Worm (Caenorhabditis elegans) whole organism, late embryonic: Measurements from ENCODE around the gene srh-216.

ENCODE experiments used
- K02D7.2 ChIP-seq: sonication (generic microtip); optimal IDR thresholded peaks from 2 replicates; lab custom pipeline; 2017; ENCODE audit warnings: mild to moderate bottlenecking, missing genetic modification characterization, missing compliant biosample characterization
- Y22D7AL.16 ChIP-seq: sonication (generic microtip); optimal IDR thresholded peaks from 2 replicates; lab custom pipeline; 2016; ENCODE audit warnings: missing genetic modification characterization, missing compliant biosample characterization
- ceh-18 ChIP-seq: sonication (generic microtip); optimal IDR thresholded peaks from 2 replicates; lab custom pipeline; 2016; ENCODE audit warnings: missing genetic modification characterization, missing compliant biosample characterization
- ceh-19 ChIP-seq: fragments of 200-800 bp; sonication (Bioruptor generic); optimal IDR thresholded peaks from 2 replicates; lab custom pipeline; 2018; ENCODE audit warnings: mild to moderate bottlenecking, missing genetic modification characterization, missing compliant biosample characterization
- ceh-22 ChIP-seq: sonication (generic microtip); optimal IDR thresholded peaks from 2 replicates; lab custom pipeline; 2017; ENCODE audit warnings: missing biosample characterization, missing genetic modification characterization
- ceh-30 ChIP-seq: fragments of 150-350 bp; optimal IDR thresholded peaks from 2 replicates; lab custom pipeline; 2014; ENCODE audit warnings: missing biosample characterization, missing genetic modification characterization
- ceh-31 ChIP-seq: sonication (generic microtip); optimal IDR thresholded peaks from 2 replicates; lab custom pipeline; 2016; ENCODE audit warnings: missing genetic modification characterization, missing compliant biosample characterization
- ceh-34 ChIP-seq: sonication (generic microtip); optimal IDR thresholded peaks from 2 replicates; lab custom pipeline; 2016; ENCODE audit warnings: mild to moderate bottlenecking, missing genetic modification characterization, missing compliant biosample characterization
- ceh-48 ChIP-seq: sonication (generic microtip); optimal IDR thresholded peaks from 2 replicates; lab custom pipeline; 2016; ENCODE audit warnings: missing genetic modification characterization, inconsistent platforms, missing compliant biosample characterization
- ceh-9 ChIP-seq: sonication (generic microtip); optimal IDR thresholded peaks from 2 replicates; lab custom pipeline; 2016; ENCODE audit warnings: mild to moderate bottlenecking, missing genetic modification characterization, inconsistent platforms, missing compliant biosample characterization
- dve-1 ChIP-seq: sonication (generic microtip); optimal IDR thresholded peaks from 2 replicates; lab custom pipeline; 2017; ENCODE audit warnings: antibody characterized with exemption, mild to moderate bottlenecking, missing genetic modification characterization, missing compliant biosample characterization
- elt-2 ChIP-seq: sonication (generic microtip); optimal IDR thresholded peaks from 2 replicates; lab custom pipeline; 2016; ENCODE audit warnings: missing genetic modification reagents, missing genetic modification characterization, missing compliant biosample characterization
- elt-4 ChIP-seq: sonication (generic microtip); optimal IDR thresholded peaks from 2 replicates; lab custom pipeline; 2016; ENCODE audit warnings: missing genetic modification characterization, missing compliant biosample characterization
- eyg-1 ChIP-seq: sonication (generic microtip); optimal IDR thresholded peaks from 2 replicates; lab custom pipeline; 2016; ENCODE audit warnings: missing genotype, missing genetic modification characterization, missing compliant biosample characterization
- fax-1 ChIP-seq: sonication (generic microtip); optimal IDR thresholded peaks from 2 replicates; lab custom pipeline; 2016; ENCODE audit warnings: missing genotype, missing genetic modification characterization, missing compliant biosample characterization
- fkh-6 ChIP-seq: sonication (generic microtip); optimal IDR thresholded peaks from 2 replicates; lab custom pipeline; 2016; ENCODE audit warnings: missing genetic modification characterization, missing compliant biosample characterization
- gmeb-2 ChIP-seq: sonication (generic microtip); optimal IDR thresholded peaks from 2 replicates; lab custom pipeline; 2016; ENCODE audit warnings: missing genetic modification characterization, inconsistent platforms, missing compliant biosample characterization
- hlh-30 ChIP-seq: sonication (generic microtip); optimal IDR thresholded peaks from 2 replicates; lab custom pipeline; 2017; ENCODE audit warnings: antibody characterized with exemption, missing genetic modification characterization, missing compliant biosample characterization; ENCODE audit not compliant: insufficient read depth
- hlh-6 ChIP-seq: sonication (generic microtip); optimal IDR thresholded peaks from 2 replicates; lab custom pipeline; 2016; ENCODE audit warnings: missing genotype, missing genetic modification characterization, missing compliant biosample characterization
- hlh-8 ChIP-seq: sonication (generic microtip); optimal IDR thresholded peaks from 2 replicates; lab custom pipeline; 2016; ENCODE audit warnings: missing genotype, missing genetic modification characterization, missing compliant biosample characterization
- lim-6 ChIP-seq: sonication (generic microtip); optimal IDR thresholded peaks from 2 replicates; lab custom pipeline; 2016; ENCODE audit warnings: missing genetic modification characterization, missing compliant biosample characterization
- lin-11 ChIP-seq: fragments of 200-800 bp; sonication (Bioruptor generic); optimal IDR thresholded peaks from 2 replicates; lab custom pipeline; 2018; ENCODE audit warnings: mild to moderate bottlenecking, missing genetic modification characterization, missing compliant biosample characterization
- madf-2 ChIP-seq: sonication (generic microtip); optimal IDR thresholded peaks from 2 replicates; lab custom pipeline; 2017; ENCODE audit warnings: missing genetic modification characterization, missing compliant biosample characterization
- nhr-232 ChIP-seq: sonication (generic microtip); optimal IDR thresholded peaks from 2 replicates; lab custom pipeline; 2016; ENCODE audit warnings: missing genetic modification characterization, missing compliant biosample characterization
- npax-4 ChIP-seq: sonication (generic microtip); optimal IDR thresholded peaks from 2 replicates; lab custom pipeline; 2016; ENCODE audit warnings: missing genetic modification characterization, missing compliant biosample characterization
- odd-2 ChIP-seq: sonication (generic microtip); optimal IDR thresholded peaks from 2 replicates; lab custom pipeline; 2017; ENCODE audit warnings: antibody characterized with exemption, mild to moderate bottlenecking, missing genetic modification characterization, missing compliant biosample characterization
- pax-1 ChIP-seq: fragments of 150-350 bp; optimal IDR thresholded peaks from 2 replicates; lab custom pipeline; 2014; ENCODE audit warnings: missing biosample characterization, missing genetic modification characterization
- pha-2 ChIP-seq: sonication (generic microtip); optimal IDR thresholded peaks from 2 replicates; lab custom pipeline; 2017; ENCODE audit warnings: mild to moderate bottlenecking, missing genetic modification characterization, missing compliant biosample characterization
- pha-4 ChIP-seq: fragments of 150-350 bp; optimal IDR thresholded peaks from 2 replicates; lab custom pipeline; 2018; ENCODE audit warnings: missing biosample characterization, missing genetic modification reagents, missing genetic modification characterization
- pqm-1 ChIP-seq: sonication (generic microtip); optimal IDR thresholded peaks from 2 replicates; lab custom pipeline; 2016; ENCODE audit warnings: missing genetic modification characterization, missing compliant biosample characterization
- pros-1 ChIP-seq: fragments of 150-350 bp; optimal IDR thresholded peaks from 2 replicates; lab custom pipeline; 2014; ENCODE audit warnings: missing biosample characterization, missing genetic modification reagents, missing genetic modification characterization
- ref-2 ChIP-seq: sonication (generic microtip); optimal IDR thresholded peaks from 2 replicates; lab custom pipeline; 2016; ENCODE audit warnings: missing genetic modification characterization, missing compliant biosample characterization
- sdc-2 ChIP-seq: sonication (generic microtip); optimal IDR thresholded peaks from 2 replicates; lab custom pipeline; 2016; ENCODE audit warnings: missing genotype, missing genetic modification characterization, missing compliant biosample characterization
- sox-2 ChIP-seq: fragments of 200-800 bp; sonication (Bioruptor generic); IDR thresholded peaks from 2 replicates; pipeline ENCODE4 v1.3.6; 2022; ENCODE audit warnings: missing genetic modification reagents, missing genetic modification characterization, missing compliant biosample characterization
- tbx-2 ChIP-seq: sonication (generic microtip); optimal IDR thresholded peaks from 2 replicates; lab custom pipeline; 2016; ENCODE audit warnings: missing genetic modification characterization, missing compliant biosample characterization
- tbx-7 ChIP-seq: sonication (generic microtip); optimal IDR thresholded peaks from 2 replicates; lab custom pipeline; 2016; ENCODE audit warnings: missing genotype, missing genetic modification characterization, missing compliant biosample characterization
- ttx-3 ChIP-seq: sonication (generic microtip); optimal IDR thresholded peaks from 2 replicates; lab custom pipeline; 2016; ENCODE audit warnings: missing genetic modification reagents, missing genetic modification characterization, missing compliant biosample characterization
- unc-3 ChIP-seq, 2 experiments: fragments of 200-800 bp in 1 of 2; sonication (Bioruptor generic) in 1 of 2; sonication (generic microtip) in 1 of 2; conservative IDR thresholded peaks in 1 of 2; optimal IDR thresholded peaks in 1 of 2; 2 replicates each; pipeline versions ENCODE4 v1.3.6 to Lab custom; 2016 to 2022; ENCODE audit warnings: missing compliant biosample characterization in 2 of 2, missing genetic modification characterization in 2 of 2, missing genetic modification reagents in 1 of 2
- unc-42 ChIP-seq: sonication (generic microtip); optimal IDR thresholded peaks from 2 replicates; lab custom pipeline; 2016; ENCODE audit warnings: missing genotype, missing genetic modification characterization, missing compliant biosample characterization
- unc-55 ChIP-seq: sonication (generic microtip); optimal IDR thresholded peaks from 2 replicates; lab custom pipeline; 2017; ENCODE audit warnings: missing biosample characterization, missing genetic modification reagents, missing genetic modification characterization
- unc-86 ChIP-seq: sonication (generic microtip); optimal IDR thresholded peaks from 2 replicates; lab custom pipeline; 2016; ENCODE audit warnings: missing genetic modification characterization, missing compliant biosample characterization
- ztf-16 ChIP-seq: sonication (generic microtip); optimal IDR thresholded peaks from 2 replicates; lab custom pipeline; 2017; ENCODE audit warnings: missing genetic modification characterization, missing compliant biosample characterization

The srh-216 gene

ce11 chrV:16869740-16870139, 42.4 kb upstream of the srh-216 start, which contains the start of gene clec-33:
clec-33 (minus strand) TSS chrV:16869840.
- TF ChIP-seq ceh-30 (no peak), dve-1 (tag; lab: Kevin White, UChicago) (no peak), hlh-6 (tag; lab: Kevin White, UChicago) (no peak)
- TF ChIP-seq, all 69 proteins: peak for 0

DNA sequence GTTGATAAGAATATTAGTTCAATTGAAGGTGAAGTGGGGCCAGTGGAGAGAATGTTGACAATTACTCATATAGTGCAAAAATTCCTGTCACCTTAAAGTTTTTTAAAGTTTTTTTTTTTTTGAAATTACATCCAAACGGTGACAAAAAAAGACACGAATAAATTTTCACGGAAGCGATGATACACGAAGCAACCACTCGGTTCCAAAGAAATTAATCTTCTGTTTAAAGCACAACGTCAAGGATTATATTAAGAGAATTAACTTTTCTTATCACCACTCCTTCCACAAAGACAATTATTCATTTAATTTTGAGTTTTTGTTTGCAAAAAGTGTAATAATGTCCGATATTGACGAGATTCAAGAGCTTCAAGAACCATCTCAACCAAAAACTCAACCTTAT, 38.0 kb upstream of the srh-216 start, which contains the start of gene clec-28:
Gene clec-28, plus strand, starts transcription at position 301 of the 400 bp plus-strand sequence.
- TF ChIP-seq pax-1 (no peak), ceh-19 (GFP tag; lab: Kevin White, UChicago) (no peak), ceh-22 (no peak), K02D7.2 (tag; lab: Kevin White, UChicago) (no peak), sdc-2 (tag; lab: Kevin White, UChicago) (no peak), unc-3 (GFP tag; conservative IDR thresholded peaks at IDR 0.05; lab: Robert Waterston, UW) (no peak), unc-3 (tag; optimal IDR thresholded peaks at IDR 0.05; lab: Kevin White, UChicago) (no peak), hlh-30 (tag; lab: Kevin White, UChicago) (no peak), elt-4 (tag; lab: Kevin White, UChicago) (no peak), hlh-6 (tag; lab: Kevin White, UChicago) (no peak), tbx-7 (tag; lab: Kevin White, UChicago) (no peak), nhr-232 (no peak), gmeb-2 (tag; lab: Kevin White, UChicago) (no peak), unc-55 (no peak), unc-86 (tag; lab: Kevin White, UChicago) (no peak), pros-1 (tag; lab: Kevin White, UChicago) (no peak)
- TF ChIP-seq, all 69 proteins: peak for 0

DNA sequence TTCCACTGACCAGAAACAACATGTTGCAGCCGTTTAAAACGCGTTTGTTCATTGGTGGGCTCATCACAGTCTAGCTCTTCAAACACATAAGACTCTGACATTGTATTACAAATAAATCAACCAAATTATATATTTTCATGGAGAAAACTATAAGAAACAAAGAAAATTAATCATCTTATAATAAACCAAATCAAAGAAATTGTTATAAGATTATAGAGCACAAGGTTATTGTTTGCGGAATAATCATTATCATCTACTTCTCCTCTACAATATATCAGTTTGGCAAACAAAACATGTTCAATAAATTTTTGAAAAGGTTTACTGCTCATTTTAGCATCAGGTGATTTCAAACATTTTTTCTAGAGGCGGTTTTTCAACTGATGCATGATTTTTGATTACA, 34.3 kb upstream of the srh-216 start, which contains the start of the genes clec-32 and clec-24:
Gene clec-32, minus strand, starts transcription at position 101 of the 400 bp plus-strand sequence.
Gene clec-24, plus strand, starts transcription at position 294 of the 400 bp plus-strand sequence.
- TF ChIP-seq sox-2 (GFP tag; lab: Robert Waterston, UW), result no peak
- no peak for TF ChIP-seq ref-2 (tag; lab: Kevin White, UChicago)
- TF ChIP-seq elt-4 (tag; lab: Kevin White, UChicago), result no peak
- no peak for TF ChIP-seq unc-42
- TF ChIP-seq unc-3 (GFP tag; conservative IDR thresholded peaks at IDR 0.05; lab: Robert Waterston, UW), result no peak
- no peak for TF ChIP-seq unc-3 (tag; optimal IDR thresholded peaks at IDR 0.05; lab: Kevin White, UChicago)
- TF ChIP-seq hlh-30 (tag; lab: Kevin White, UChicago), result no peak
- no peak for TF ChIP-seq tbx-7 (tag; lab: Kevin White, UChicago)
- no peak for TF ChIP-seq eyg-1
- TF ChIP-seq dve-1 (tag; lab: Kevin White, UChicago), result no peak
- TF ChIP-seq pha-2, result no peak
- TF ChIP-seq ttx-3 (tag; lab: Kevin White, UChicago), result no peak
- no peak for TF ChIP-seq pqm-1 (tag; lab: Kevin White, UChicago)
- no peak for TF ChIP-seq pax-1
- TF ChIP-seq Y22D7AL.16 (tag; lab: Kevin White, UChicago), result no peak
- no peak for TF ChIP-seq lin-11
- no peak for TF ChIP-seq hlh-8
- no peak for TF ChIP-seq ceh-34
- TF ChIP-seq fax-1, result no peak

- TF ChIP-seq hlh-30 (tag; lab: Kevin White, UChicago) (no peak), tbx-2 (tag; lab: Kevin White, UChicago) (no peak), madf-2 (tag; lab: Kevin White, UChicago) (no peak), ztf-16 (tag; lab: Kevin White, UChicago) (no peak), pax-1 (no peak), unc-86 (tag; lab: Kevin White, UChicago) (no peak), pha-2 (no peak), pha-4 (tag; lab: Kevin White, UChicago) (no peak), ceh-31 (tag; lab: Kevin White, UChicago) (no peak), elt-2 (no peak), unc-42 (no peak), fkh-6 (tag; lab: Kevin White, UChicago) (no peak), ceh-48 (tag; lab: Kevin White, UChicago) (no peak), lim-6 (tag; lab: Kevin White, UChicago) (no peak), ref-2 (tag; lab: Kevin White, UChicago) (no peak), ceh-18 (no peak), npax-4 (no peak), ceh-9 (tag; lab: Kevin White, UChicago) (no peak), odd-2 (tag; lab: Kevin White, UChicago) (no peak), elt-4 (tag; lab: Kevin White, UChicago) (no peak)
These were observed 30.6 kb upstream of the srh-216 start, which contains the start of the genes clec-31 and clec-22 for ce11 chrV:16857977-16858479. clec-31 (minus strand) TSS chrV:16858077. clec-22 (plus strand) TSS chrV:16858429.
